Worm (Caenorhabditis elegans) whole organism, mixed stage, embryonic: ENCODE measurements around the gene C14B4.2.

Experiments
- elt-1 ChIP-seq: sonication (generic microtip); optimal IDR thresholded peaks from 2 replicates; lab custom pipeline; 2017; ENCODE audit warnings: missing genetic modification characterization, mild to moderate bottlenecking, missing compliant biosample characterization, antibody characterized with exemption, moderate library complexity, borderline replicate concordance; ENCODE audit not compliant: insufficient read depth
- elt-3 ChIP-seq: fragments of 150-350 bp; optimal IDR thresholded peaks from 2 replicates; lab custom pipeline; 2014; ENCODE audit warnings: missing biosample characterization, missing genetic modification characterization
- nhr-76 ChIP-seq: sonication (generic microtip); optimal IDR thresholded peaks from 2 replicates; lab custom pipeline; 2017; ENCODE audit warnings: missing biosample characterization, missing genetic modification characterization
- pha-4 ChIP-seq: fragments of 150-350 bp; optimal IDR thresholded peaks from 2 replicates; lab custom pipeline; 2018; ENCODE audit warnings: missing biosample characterization, missing genetic modification reagents, missing genetic modification characterization
- unc-62 ChIP-seq: fragments of 150-350 bp; optimal IDR thresholded peaks from 2 replicates; lab custom pipeline; 2014; ENCODE audit warnings: missing biosample characterization, missing genetic modification reagents, missing genetic modification characterization

ce11 chrV:19401429-19401828, 39.0 kb upstream of the C14B4.2 start:
- no peak for TF ChIP-seq elt-3 (tag; lab: Kevin White, UChicago)
- TF ChIP-seq nhr-76 (tag; lab: Kevin White, UChicago), result no peak
- no peak for TF ChIP-seq unc-62 (GFP tag; lab: Kevin White, UChicago)
- TF ChIP-seq elt-1 (tag; lab: Kevin White, UChicago), result no peak
- no peak for TF ChIP-seq pha-4 (tag; lab: Kevin White, UChicago)
